Worm (Caenorhabditis elegans) whole organism, young adult: Measurements from ENCODE around the gene slc-17.5.

ENCODE experiments used
- B0019.2 ChIP-seq: fragments of 200-800 bp; sonication (Bioruptor generic); conservative IDR thresholded peaks from 2 replicates; pipeline ENCODE4 v1.3.6; 2022; ENCODE audit warnings: missing genetic modification reagents, missing genetic modification characterization, missing compliant biosample characterization
- B0261.1 ChIP-seq: sonication (generic microtip); optimal IDR thresholded peaks from 2 replicates; lab custom pipeline; 2016; ENCODE audit warnings: mild to moderate bottlenecking, missing genetic modification characterization, moderate library complexity, missing compliant biosample characterization
- D2030.7 ChIP-seq: fragments of 200-800 bp; sonication (Bioruptor generic); IDR thresholded peaks from 2 replicates; pipeline ENCODE4 v1.3.6; 2022; ENCODE audit warnings: missing genetic modification reagents, missing genetic modification characterization, missing compliant biosample characterization
- F10E7.11 ChIP-seq: sonication (generic microtip); optimal IDR thresholded peaks from 2 replicates; lab custom pipeline; 2017; ENCODE audit warnings: mild to moderate bottlenecking, missing genetic modification characterization, moderate library complexity, missing compliant biosample characterization
- F23B12.7 ChIP-seq: sonication (generic microtip); optimal IDR thresholded peaks from 2 replicates; lab custom pipeline; 2017; ENCODE audit warnings: missing genetic modification characterization, mild to moderate bottlenecking, missing compliant biosample characterization, antibody characterized with exemption, moderate library complexity; ENCODE audit not compliant: insufficient read depth
- F39B2.1 ChIP-seq: fragments of 200-800 bp; sonication (Bioruptor generic); IDR thresholded peaks from 2 replicates; pipeline ENCODE4 v1.3.6; 2022; ENCODE audit warnings: missing genetic modification reagents, missing genetic modification characterization, missing compliant biosample characterization
- F57A8.1 ChIP-seq: fragments of 200-800 bp; sonication (Bioruptor generic); optimal IDR thresholded peaks from 2 replicates; lab custom pipeline; 2018; ENCODE audit warnings: mild to moderate bottlenecking, missing genetic modification characterization, moderate library complexity, missing compliant biosample characterization
- Y79H2A.3 ChIP-seq: fragments of 200-800 bp; sonication (Bioruptor generic); conservative IDR thresholded peaks from 2 replicates; pipeline ENCODE4 v1.3.6; 2022; ENCODE audit warnings: missing genetic modification reagents, missing genetic modification characterization, missing compliant biosample characterization
- atf-7 ChIP-seq: sonication (generic microtip); optimal IDR thresholded peaks from 2 replicates; lab custom pipeline; 2017; ENCODE audit warnings: mild to moderate bottlenecking, missing genetic modification characterization, missing compliant biosample characterization
- cebp-1 ChIP-seq, 2 experiments: fragments of 200-800 bp in 1 of 2; sonication (Bioruptor generic) in 1 of 2; sonication (generic microtip) in 1 of 2; IDR thresholded peaks in 1 of 2; optimal IDR thresholded peaks in 1 of 2; 2 replicates each; pipeline versions ENCODE4 v1.3.6 to Lab custom; 2017 to 2022; ENCODE audit warnings: missing compliant biosample characterization in 2 of 2, missing genetic modification characterization in 2 of 2, mild to moderate bottlenecking in 1 of 2, missing genetic modification reagents in 1 of 2, moderate library complexity in 1 of 2
- ceh-79 ChIP-seq: sonication (generic microtip); optimal IDR thresholded peaks from 2 replicates; lab custom pipeline; 2017; ENCODE audit warnings: mild to moderate bottlenecking, missing genetic modification characterization, missing compliant biosample characterization
- dox-1 ChIP-seq: fragments of 200-800 bp; sonication (Bioruptor generic); IDR thresholded peaks from 2 replicates; pipeline ENCODE4 v1.3.6; 2022; ENCODE audit warnings: missing genetic modification reagents, missing genetic modification characterization, missing compliant biosample characterization
- efl-1 ChIP-seq: fragments of 150-350 bp; optimal IDR thresholded peaks from 2 replicates; lab custom pipeline; 2014; ENCODE audit warnings: missing biosample characterization, missing genetic modification reagents, missing genetic modification characterization
- hlh-12 ChIP-seq: sonication (generic microtip); optimal IDR thresholded peaks from 2 replicates; lab custom pipeline; 2016; ENCODE audit warnings: missing genetic modification characterization, missing compliant biosample characterization
- hlh-26 ChIP-seq: fragments of 200-800 bp; sonication (Bioruptor generic); conservative IDR thresholded peaks from 2 replicates; pipeline ENCODE4 v1.3.6; 2022; ENCODE audit warnings: missing genetic modification reagents, missing genetic modification characterization, missing compliant biosample characterization
- hmg-20 ChIP-seq: fragments of 200-800 bp; sonication (Bioruptor generic); IDR thresholded peaks from 2 replicates; pipeline ENCODE4 v1.3.6; 2022; ENCODE audit warnings: missing genetic modification reagents, missing genetic modification characterization, missing compliant biosample characterization
- hrde-1 ChIP-seq: sonication (generic microtip); optimal IDR thresholded peaks from 2 replicates; lab custom pipeline; 2016; ENCODE audit warnings: missing genetic modification characterization, mild to moderate bottlenecking, missing compliant biosample characterization, moderate library complexity, missing genotype, missing genetic modification reagents, borderline replicate concordance
- lag-1 ChIP-seq: fragments of 200-800 bp; sonication (Bioruptor generic); IDR thresholded peaks from 2 replicates; pipeline ENCODE4 v1.3.6; 2022; ENCODE audit warnings: missing genetic modification reagents, missing genetic modification characterization, missing compliant biosample characterization
- lin-54 ChIP-seq: fragments of 200-800 bp; sonication (Bioruptor generic); optimal IDR thresholded peaks from 2 replicates; lab custom pipeline; 2018; ENCODE audit warnings: mild to moderate bottlenecking, missing genetic modification characterization, missing compliant biosample characterization
- lir-1 ChIP-seq: fragments of 200-800 bp; sonication (Bioruptor generic); conservative IDR thresholded peaks from 2 replicates; pipeline ENCODE4 v1.3.6; 2022; ENCODE audit warnings: missing genetic modification reagents, missing genetic modification characterization, missing compliant biosample characterization
- lsy-27 ChIP-seq: sonication (generic microtip); optimal IDR thresholded peaks from 2 replicates; lab custom pipeline; 2017; ENCODE audit warnings: missing genetic modification characterization, mild to moderate bottlenecking, missing compliant biosample characterization, antibody characterized with exemption, missing genotype, borderline replicate concordance; ENCODE audit not compliant: insufficient read depth
- madf-3 ChIP-seq: fragments of 200-800 bp; sonication (Bioruptor generic); IDR thresholded peaks from 2 replicates; pipeline ENCODE4 v1.3.6; 2022; ENCODE audit warnings: missing genetic modification reagents, missing genetic modification characterization, missing compliant biosample characterization
- madf-6 ChIP-seq: fragments of 200-800 bp; sonication (Bioruptor generic); IDR thresholded peaks from 2 replicates; pipeline ENCODE4 v1.3.6; 2022; ENCODE audit warnings: missing genetic modification reagents, missing genetic modification characterization, missing compliant biosample characterization
- mcd-1 ChIP-seq: fragments of 200-800 bp; sonication (Bioruptor generic); IDR thresholded peaks from 2 replicates; pipeline ENCODE4 v1.3.6; 2022; ENCODE audit warnings: missing genetic modification reagents, missing genetic modification characterization, missing compliant biosample characterization
- mel-28 ChIP-seq: sonication (generic microtip); optimal IDR thresholded peaks from 2 replicates; lab custom pipeline; 2016; ENCODE audit warnings: borderline replicate concordance, mild to moderate bottlenecking, missing genetic modification characterization, missing compliant biosample characterization
- mxl-1 ChIP-seq: sonication (generic microtip); optimal IDR thresholded peaks from 2 replicates; lab custom pipeline; 2016; ENCODE audit warnings: missing genetic modification characterization, missing compliant biosample characterization
- nhr-120 ChIP-seq: fragments of 200-800 bp; sonication (Bioruptor generic); IDR thresholded peaks from 2 replicates; pipeline ENCODE4 v1.3.6; 2022; ENCODE audit warnings: missing genetic modification characterization, missing compliant biosample characterization
- nhr-27 ChIP-seq: fragments of 200-800 bp; sonication (Bioruptor generic); optimal IDR thresholded peaks from 2 replicates; lab custom pipeline; 2018; ENCODE audit warnings: mild to moderate bottlenecking, missing genetic modification characterization, moderate library complexity, missing compliant biosample characterization
- rec-8 ChIP-seq, 2 experiments: sonication (generic microtip); optimal IDR thresholded peaks; 2 replicates each; lab custom pipeline; 2016; ENCODE audit warnings: mild to moderate bottlenecking in 2 of 2, missing genetic modification characterization in 2 of 2, missing genetic modification reagents in 2 of 2, missing genotype in 2 of 2, missing biosample characterization in 1 of 2, missing compliant biosample characterization in 1 of 2, moderate library complexity in 1 of 2
- sdz-38 ChIP-seq: sonication (generic microtip); optimal IDR thresholded peaks from 2 replicates; lab custom pipeline; 2016; ENCODE audit warnings: missing genotype, missing genetic modification characterization, missing compliant biosample characterization
- snpc-3.4 ChIP-seq: sonication (generic microtip); optimal IDR thresholded peaks from 2 replicates; lab custom pipeline; 2017; ENCODE audit warnings: missing genetic modification characterization, mild to moderate bottlenecking, missing compliant biosample characterization, antibody characterized with exemption, moderate library complexity, missing genotype, missing genetic modification reagents
- tbx-9 ChIP-seq: sonication (generic microtip); optimal IDR thresholded peaks from 2 replicates; lab custom pipeline; 2016; ENCODE audit warnings: borderline replicate concordance, missing genetic modification characterization, inconsistent platforms, missing compliant biosample characterization
- xnd-1 ChIP-seq: sonication (generic microtip); optimal IDR thresholded peaks from 2 replicates; lab custom pipeline; 2016; ENCODE audit warnings: missing genotype, missing genetic modification reagents, missing genetic modification characterization, missing compliant biosample characterization
- zim-3 ChIP-seq: sonication (generic microtip); optimal IDR thresholded peaks from 2 replicates; lab custom pipeline; 2017; ENCODE audit warnings: mild to moderate bottlenecking, missing genetic modification characterization, moderate library complexity, missing compliant biosample characterization
- ztf-18 ChIP-seq: sonication (generic microtip); optimal IDR thresholded peaks from 2 replicates; lab custom pipeline; 2016; ENCODE audit warnings: missing genotype, mild to moderate bottlenecking, missing genetic modification characterization, missing compliant biosample characterization
- ztf-26 ChIP-seq: sonication (generic microtip); optimal IDR thresholded peaks from 2 replicates; lab custom pipeline; 2017; ENCODE audit warnings: missing genetic modification characterization, missing compliant biosample characterization
- ztf-3 ChIP-seq: fragments of 200-800 bp; sonication (Bioruptor generic); optimal IDR thresholded peaks from 2 replicates; lab custom pipeline; 2018; ENCODE audit warnings: mild to moderate bottlenecking, missing genetic modification characterization, missing compliant biosample characterization

Gene slc-17.5

ce11 chrV:8263466-8263865 is 21.2 kb downstream of the slc-17.5 start, which contains the start of gene C16D9.8:
C16D9.8 (minus strand) TSS chrV:8263566.
- TF ChIP-seq mxl-1 (tag; lab: Kevin White, UChicago) (no peak), hlh-12 (tag; lab: Kevin White, UChicago) (no peak), zim-3 (tag; lab: Kevin White, UChicago) (no peak), F10E7.11 (no peak)
- TF ChIP-seq, all 124 proteins: peak for 0

ce11 chrV:8262212-8262611 is 22.5 kb downstream of the slc-17.5 start:
- no peak for TF ChIP-seq mcd-1 (GFP tag; lab: Robert Waterston, UW)
- TF ChIP-seq ztf-18: no peak
- no peak for TF ChIP-seq ztf-26 (tag; lab: Kevin White, UChicago)
- TF ChIP-seq tbx-9 (tag; lab: Kevin White, UChicago): no peak
- no peak for TF ChIP-seq B0019.2
- TF ChIP-seq atf-7 (tag; lab: Kevin White, UChicago): no peak
- no peak for TF ChIP-seq ceh-79
- no peak for TF ChIP-seq snpc-3.4
- no peak for TF ChIP-seq F23B12.7 (tag; lab: Kevin White, UChicago)
- no peak for TF ChIP-seq mxl-1 (tag; lab: Kevin White, UChicago)
- no peak for TF ChIP-seq cebp-1 (GFP tag; IDR thresholded peaks at IDR 0.05; lab: Robert Waterston, UW)
- TF ChIP-seq cebp-1 (tag; optimal IDR thresholded peaks at IDR 0.05; lab: Kevin White, UChicago): no peak
- TF ChIP-seq ztf-3 (GFP tag; lab: Kevin White, UChicago): no peak
- TF ChIP-seq madf-6 (GFP tag; lab: Robert Waterston, UW): no peak

ce11 chrV:8259016-8259415 is 25.7 kb downstream of the slc-17.5 start, which contains the start of gene C16D9.1:
C16D9.1 (plus strand) TSS chrV:8259316.
- TF ChIP-seq efl-1 (GFP tag; lab: Kevin White, UChicago) (no peak), nhr-27 (no peak), lsy-27 (tag; lab: Kevin White, UChicago) (no peak), rec-8 (tag; optimal IDR thresholded peaks at IDR 0.05; lab: Kevin White, UChicago) (no peak), madf-3 (GFP tag; lab: Robert Waterston, UW) (no peak), lin-54 (GFP tag; lab: Kevin White, UChicago) (no peak), lag-1 (GFP tag; lab: Robert Waterston, UW) (no peak), Y79H2A.3 (GFP tag; lab: Robert Waterston, UW) (no peak), dox-1 (GFP tag; lab: Robert Waterston, UW) (no peak), F57A8.1 (no peak), lir-1 (GFP tag; lab: Robert Waterston, UW) (no peak), F39B2.1 (no peak), hmg-20 (GFP tag; lab: Robert Waterston, UW) (no peak), nhr-120 (GFP tag; lab: Robert Waterston, UW) (no peak), D2030.7 (GFP tag; lab: Robert Waterston, UW) (no peak), hrde-1 (tag; lab: Kevin White, UChicago) (no peak), zim-3 (tag; lab: Kevin White, UChicago) (no peak), B0019.2 (no peak)

- no peak for TF ChIP-seq mel-28 (tag; lab: Kevin White, UChicago)
- no peak for TF ChIP-seq sdz-38
- no peak for TF ChIP-seq ztf-18
- no peak for TF ChIP-seq tbx-9 (tag; lab: Kevin White, UChicago)
- no peak for TF ChIP-seq xnd-1 (tag; lab: Kevin White, UChicago)
- no peak for TF ChIP-seq B0261.1 (tag; lab: Kevin White, UChicago)
- no peak for TF ChIP-seq hlh-26 (GFP tag; lab: Robert Waterston, UW)
- no peak for TF ChIP-seq rec-8 (tag; optimal IDR thresholded peaks at IDR 0.05; lab: Kevin White, UChicago)
Observed at ce11 chrV:8254973-8255372, 29.7 kb downstream of the slc-17.5 start.
